Worm (Caenorhabditis elegans): Measurements from ENCODE around the gene swt-6.

Gene swt-6

ce11 chrV:13931952-13932351, 22.2 kb upstream of the swt-6 start:
- TF ChIP-seq lag-1 (GFP tag; IDR thresholded peaks at IDR 0.05) = no peak
- no peak for TF ChIP-seq F33H1.4 (GFP tag; IDR thresholded peaks at IDR 0.05)
- no peak for TF ChIP-seq snpc-4 (GFP tag; optimal IDR thresholded peaks at IDR 0.05)
- TF ChIP-seq snpc-4 (tag; optimal IDR thresholded peaks at IDR 0.05) = no peak
- TF ChIP-seq nhr-27 (tag; optimal IDR thresholded peaks at IDR 0.05) = no peak
- TF ChIP-seq hlh-26 (GFP tag; conservative IDR thresholded peaks at IDR 0.05) = no peak
- no peak for TF ChIP-seq F57C9.4 (tag; optimal IDR thresholded peaks at IDR 0.05)
- no peak for TF ChIP-seq ceh-58 (GFP tag; IDR thresholded peaks at IDR 0.05)
- no peak for TF ChIP-seq rec-8 (tag; optimal IDR thresholded peaks at IDR 0.05)
- no peak for TF ChIP-seq ekl-4 (GFP tag; IDR thresholded peaks at IDR 0.05)
- no peak for TF ChIP-seq ceh-91 (GFP tag; IDR thresholded peaks at IDR 0.05)
- TF ChIP-seq snpc-3.4 (tag; optimal IDR thresholded peaks at IDR 0.05) = no peak
- TF ChIP-seq ztf-22 (GFP tag; optimal IDR thresholded peaks at IDR 0.05) = no peak
- no peak for TF ChIP-seq madf-8 (GFP tag; conservative IDR thresholded peaks at IDR 0.05)
- no peak for TF ChIP-seq nfya-2 (GFP tag; IDR thresholded peaks at IDR 0.05)
- TF ChIP-seq let-526 (GFP tag; IDR thresholded peaks at IDR 0.05) = no peak

ce11 chrV:13934545-13934944, 19.6 kb upstream of the swt-6 start, which contains the start of gene R10D12.1:
R10D12.1 (minus strand) TSS chrV:13934645.
- TF ChIP-seq attf-3 (GFP tag; conservative IDR thresholded peaks at IDR 0.05) = no peak
- TF ChIP-seq ztf-26 (tag; optimal IDR thresholded peaks at IDR 0.05) = no peak
- no peak for TF ChIP-seq ekl-4 (GFP tag; IDR thresholded peaks at IDR 0.05)
- no peak for TF ChIP-seq mxl-1 (tag; optimal IDR thresholded peaks at IDR 0.05)
- TF ChIP-seq tbx-9 (tag; optimal IDR thresholded peaks at IDR 0.05; ENCODE audit: borderline replicate concordance) = no peak
- no peak for TF ChIP-seq madf-3 (GFP tag; IDR thresholded peaks at IDR 0.05)
- no peak for TF ChIP-seq F57C9.4 (tag; optimal IDR thresholded peaks at IDR 0.05)
- no peak for TF ChIP-seq T26A5.8 (tag; optimal IDR thresholded peaks at IDR 0.05)
- no peak for TF ChIP-seq nfya-2 (GFP tag; IDR thresholded peaks at IDR 0.05)
- TF ChIP-seq die-1 (tag; optimal IDR thresholded peaks at IDR 0.05) = no peak
- TF ChIP-seq attf-6 (GFP tag; IDR thresholded peaks at IDR 0.05) = no peak
- TF ChIP-seq hlh-26 (GFP tag; conservative IDR thresholded peaks at IDR 0.05) = no peak
- no peak for TF ChIP-seq egl-18 (GFP tag; IDR thresholded peaks at IDR 0.05)

ce11 chrV:13935423-13935822, 18.7 kb upstream of the swt-6 start:
- TF ChIP-seq Y67H2A.10 (GFP tag; conservative IDR thresholded peaks at IDR 0.05) = no peak
- TF ChIP-seq B0035.1 (tag; optimal IDR thresholded peaks at IDR 0.05) = no peak
- no peak for TF ChIP-seq F10E7.11 (tag; optimal IDR thresholded peaks at IDR 0.05)
- TF ChIP-seq nfya-1 (tag; optimal IDR thresholded peaks at IDR 0.05; ENCODE audit: borderline replicate concordance, insufficient read depth) = no peak
- TF ChIP-seq nhr-27 (tag; optimal IDR thresholded peaks at IDR 0.05) = no peak
- no peak for TF ChIP-seq ceh-100 (GFP tag; IDR thresholded peaks at IDR 0.05)
- no peak for TF ChIP-seq B0336.3 (GFP tag; IDR thresholded peaks at IDR 0.05)
- no peak for TF ChIP-seq B0019.2 (GFP tag; conservative IDR thresholded peaks at IDR 0.05)
- no peak for TF ChIP-seq lin-35 (GFP tag; optimal IDR thresholded peaks at IDR 0.05)
- TF ChIP-seq hlh-26 (GFP tag; conservative IDR thresholded peaks at IDR 0.05) = no peak
- no peak for TF ChIP-seq nhr-80 (tag; optimal IDR thresholded peaks at IDR 0.05)
- TF ChIP-seq tlf-1 (GFP tag; optimal IDR thresholded peaks at IDR 0.05) = no peak
- no peak for TF ChIP-seq somi-1 (GFP tag; optimal IDR thresholded peaks at IDR 0.05)
- TF ChIP-seq rcor-1 (GFP tag; IDR thresholded peaks at IDR 0.05) = no peak
- TF ChIP-seq sea-2 (GFP tag; IDR thresholded peaks at IDR 0.05) = no peak
- no peak for TF ChIP-seq F55B11.4 (tag; optimal IDR thresholded peaks at IDR 0.05; ENCODE audit: borderline replicate concordance, insufficient read depth)

All from whole organism, young adult.